Fruit fly (Drosophila melanogaster) whole organism, prepupa: ENCODE measurements around the gene Rab9.

Experiments used
- CG10669 ChIP-seq: fragments of 200-800 bp; sonication (Bioruptor generic); optimal IDR thresholded peaks from 3 replicates; lab custom pipeline; 2018; ENCODE audit warnings: missing biosample characterization, mild to moderate bottlenecking, missing genetic modification characterization, moderate library complexity
- CG11294 ChIP-seq: fragments of 200-800 bp; sonication (Bioruptor generic); IDR thresholded peaks from 2 replicates; pipeline ENCODE4 v1.3.6; 2022; ENCODE audit warnings: missing biosample characterization, missing genetic modification characterization
- CG16779 ChIP-seq: fragments of 200-800 bp; sonication (Bioruptor generic); optimal IDR thresholded peaks from 3 replicates; lab custom pipeline; 2017; ENCODE audit warnings: missing biosample characterization, mild to moderate bottlenecking, missing genetic modification characterization
- CG32006 ChIP-seq: fragments of 200-800 bp; sonication (Bioruptor generic); optimal IDR thresholded peaks from 3 replicates; lab custom pipeline; 2017; ENCODE audit warnings: missing biosample characterization, mild to moderate bottlenecking, missing genetic modification characterization
- CG6792 ChIP-seq: fragments of 200-800 bp; sonication (Bioruptor generic); optimal IDR thresholded peaks from 3 replicates; lab custom pipeline; 2016; ENCODE audit warnings: missing biosample characterization, missing genetic modification characterization
- CG6854 ChIP-seq: fragments of 200-800 bp; sonication (Bioruptor generic); optimal IDR thresholded peaks from 2 replicates; lab custom pipeline; 2017; ENCODE audit warnings: missing biosample characterization, mild to moderate bottlenecking, missing genetic modification characterization
- Eip75B ChIP-seq: fragments of 200-800 bp; sonication (Bioruptor generic); optimal IDR thresholded peaks from 3 replicates; lab custom pipeline; 2016; ENCODE audit warnings: missing biosample characterization, missing genetic modification characterization
- Ets96B ChIP-seq: fragments of 200-800 bp; optimal IDR thresholded peaks from 2 replicates; lab custom pipeline; 2019; ENCODE audit warnings: missing biosample characterization, mild to moderate bottlenecking, missing genetic modification characterization, moderate library complexity
- Hr38 ChIP-seq: sonication (Bioruptor generic); optimal IDR thresholded peaks from 2 replicates; lab custom pipeline; 2016; ENCODE audit warnings: missing biosample characterization, missing genetic modification characterization
- achi ChIP-seq: fragments of 200-800 bp; sonication (Bioruptor generic); optimal IDR thresholded peaks from 3 replicates; lab custom pipeline; 2016; ENCODE audit warnings: missing biosample characterization, missing genetic modification characterization
- fd85E ChIP-seq: fragments of 200-800 bp; sonication (Bioruptor generic); optimal IDR thresholded peaks from 3 replicates; lab custom pipeline; 2016; ENCODE audit warnings: missing biosample characterization, missing genetic modification characterization
- fkh ChIP-seq: fragments of 200-800 bp; sonication (Bioruptor generic); optimal IDR thresholded peaks from 3 replicates; lab custom pipeline; 2017; ENCODE audit warnings: missing biosample characterization, mild to moderate bottlenecking, missing genetic modification characterization, moderate library complexity
- net ChIP-seq: fragments of 200-800 bp; sonication (Bioruptor generic); optimal IDR thresholded peaks from 3 replicates; lab custom pipeline; 2016; ENCODE audit warnings: missing biosample characterization, missing genetic modification characterization
- ss ChIP-seq, 2 experiments: fragments of 200-800 bp; sonication (Bioruptor generic); optimal IDR thresholded peaks; 2 replicates in 1 of 2; 3 replicates in 1 of 2; lab custom pipeline; 2017 to 2018; ENCODE audit warnings: mild to moderate bottlenecking in 2 of 2, missing biosample characterization in 2 of 2, missing genetic modification characterization in 2 of 2, moderate library complexity in 1 of 2

DNA sequence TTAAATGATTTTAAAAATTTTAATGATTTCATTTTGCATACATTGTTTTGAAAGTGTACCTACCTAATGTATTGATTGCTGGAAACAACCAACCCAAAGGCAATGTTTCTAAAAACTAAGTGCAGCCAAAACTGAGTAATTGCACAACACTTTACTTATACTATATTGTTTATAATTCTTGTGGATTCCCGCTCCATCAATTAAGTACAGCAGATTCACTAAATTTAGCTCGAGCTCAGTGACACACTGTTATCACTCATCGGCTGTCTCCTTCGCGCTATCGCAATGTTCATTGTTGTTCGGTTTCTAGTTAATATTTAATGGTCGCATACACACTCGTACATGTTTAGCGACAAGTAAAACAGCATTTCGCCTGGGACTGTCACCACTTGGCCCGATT is 23.3 kb downstream of the Rab9 start:
- no peak for TF ChIP-seq achi (GFP tag; lab: Kevin White, UChicago)
- no peak for TF ChIP-seq CG10669 (GFP tag; lab: Kevin White, UChicago)
- TF ChIP-seq Ets96B = no peak
- TF ChIP-seq CG16779 = no peak
- no peak for TF ChIP-seq ss (GFP tag; optimal IDR thresholded peaks at IDR 0.05; lab: Kevin White, UChicago)
- no peak for TF ChIP-seq fd85E (GFP tag; lab: Kevin White, UChicago)
- no peak for TF ChIP-seq fkh (GFP tag; lab: Kevin White, UChicago)
- TF ChIP-seq CG32006 (GFP tag; lab: Kevin White, UChicago) = no peak
- TF ChIP-seq net = no peak
- no peak for TF ChIP-seq Eip75B
- no peak for TF ChIP-seq Hr38 (GFP tag; lab: Kevin White, UChicago)
- no peak for TF ChIP-seq CG6792
- TF ChIP-seq CG11294 (GFP tag; lab: Robert Waterston, UW) = no peak
- no peak for TF ChIP-seq CG6854 (GFP tag; lab: Kevin White, UChicago)
